Worm (Caenorhabditis elegans) whole organism, young adult: ENCODE results near the gene hrpa-2.

Experiments
- B0336.3 ChIP-seq: fragments of 200-800 bp; sonication (Bioruptor generic); IDR thresholded peaks from 2 replicates; pipeline ENCODE4 v1.3.6; 2022; ENCODE audit warnings: missing genetic modification characterization, missing compliant biosample characterization
- F22D6.2 ChIP-seq: sonication (generic microtip); optimal IDR thresholded peaks from 2 replicates; lab custom pipeline; 2016; ENCODE audit warnings: mild to moderate bottlenecking, missing genetic modification characterization, missing compliant biosample characterization
- F23B12.7 ChIP-seq: sonication (generic microtip); optimal IDR thresholded peaks from 2 replicates; lab custom pipeline; 2017; ENCODE audit warnings: missing genetic modification characterization, mild to moderate bottlenecking, missing compliant biosample characterization, antibody characterized with exemption, moderate library complexity; ENCODE audit not compliant: insufficient read depth
- F57C9.4 ChIP-seq: sonication (generic microtip); optimal IDR thresholded peaks from 2 replicates; lab custom pipeline; 2017; ENCODE audit warnings: mild to moderate bottlenecking, missing genetic modification characterization, missing compliant biosample characterization
- K11D2.4 ChIP-seq: fragments of 200-800 bp; sonication (Bioruptor generic); IDR thresholded peaks from 2 replicates; pipeline ENCODE4 v1.3.6; 2022; ENCODE audit warnings: missing genetic modification reagents, missing genetic modification characterization, missing compliant biosample characterization
- Y53F4B.3 ChIP-seq: fragments of 200-800 bp; sonication (Bioruptor generic); IDR thresholded peaks from 2 replicates; pipeline ENCODE4 v1.3.6; 2022; ENCODE audit warnings: missing genetic modification reagents, missing genetic modification characterization, missing compliant biosample characterization
- Y95B8A.8 ChIP-seq: fragments of 200-800 bp; sonication (Bioruptor generic); IDR thresholded peaks from 2 replicates; pipeline ENCODE4 v1.3.6; 2022; ENCODE audit warnings: missing genetic modification reagents, missing genetic modification characterization, missing compliant biosample characterization
- aptf-3 ChIP-seq: fragments of 200-800 bp; sonication (Bioruptor generic); IDR thresholded peaks from 2 replicates; pipeline ENCODE4 v1.3.6; 2022; ENCODE audit warnings: missing genetic modification characterization, missing compliant biosample characterization
- atf-7 ChIP-seq: sonication (generic microtip); optimal IDR thresholded peaks from 2 replicates; lab custom pipeline; 2017; ENCODE audit warnings: mild to moderate bottlenecking, missing genetic modification characterization, missing compliant biosample characterization
- athp-1 ChIP-seq: sonication (generic microtip); optimal IDR thresholded peaks from 2 replicates; lab custom pipeline; 2017; ENCODE audit warnings: mild to moderate bottlenecking, missing genetic modification characterization, missing compliant biosample characterization
- attf-3 ChIP-seq: fragments of 200-800 bp; sonication (Bioruptor generic); conservative IDR thresholded peaks from 2 replicates; pipeline ENCODE4 v1.3.6; 2022; ENCODE audit warnings: missing genetic modification reagents, missing genetic modification characterization, missing compliant biosample characterization
- ccch-3 ChIP-seq: fragments of 200-800 bp; sonication (Bioruptor generic); optimal IDR thresholded peaks from 2 replicates; lab custom pipeline; 2018; ENCODE audit warnings: mild to moderate bottlenecking, missing genetic modification characterization, missing compliant biosample characterization
- cebp-1 ChIP-seq, 2 experiments: fragments of 200-800 bp in 1 of 2; sonication (Bioruptor generic) in 1 of 2; sonication (generic microtip) in 1 of 2; IDR thresholded peaks in 1 of 2; optimal IDR thresholded peaks in 1 of 2; 2 replicates each; pipeline versions ENCODE4 v1.3.6 to Lab custom; 2017 to 2022; ENCODE audit warnings: missing compliant biosample characterization in 2 of 2, missing genetic modification characterization in 2 of 2, mild to moderate bottlenecking in 1 of 2, missing genetic modification reagents in 1 of 2, moderate library complexity in 1 of 2
- dox-1 ChIP-seq: fragments of 200-800 bp; sonication (Bioruptor generic); IDR thresholded peaks from 2 replicates; pipeline ENCODE4 v1.3.6; 2022; ENCODE audit warnings: missing genetic modification reagents, missing genetic modification characterization, missing compliant biosample characterization
- efl-1 ChIP-seq: fragments of 150-350 bp; optimal IDR thresholded peaks from 2 replicates; lab custom pipeline; 2014; ENCODE audit warnings: missing biosample characterization, missing genetic modification reagents, missing genetic modification characterization
- egl-18 ChIP-seq: fragments of 200-800 bp; sonication (Bioruptor generic); IDR thresholded peaks from 2 replicates; pipeline ENCODE4 v1.3.6; 2022; ENCODE audit warnings: missing genetic modification reagents, missing genetic modification characterization, missing compliant biosample characterization
- egl-44 ChIP-seq: fragments of 200-800 bp; sonication (Bioruptor generic); IDR thresholded peaks from 2 replicates; pipeline ENCODE4 v1.3.6; 2022; ENCODE audit warnings: missing genetic modification reagents, missing genetic modification characterization, missing compliant biosample characterization
- ets-4 ChIP-seq: fragments of 200-800 bp; sonication (Bioruptor generic); optimal IDR thresholded peaks from 2 replicates; lab custom pipeline; 2018; ENCODE audit warnings: mild to moderate bottlenecking, missing genetic modification characterization, missing compliant biosample characterization
- fkh-3 ChIP-seq: sonication (generic microtip); optimal IDR thresholded peaks from 2 replicates; lab custom pipeline; 2016; ENCODE audit warnings: mild to moderate bottlenecking, missing genetic modification characterization, missing compliant biosample characterization
- hmg-20 ChIP-seq: fragments of 200-800 bp; sonication (Bioruptor generic); IDR thresholded peaks from 2 replicates; pipeline ENCODE4 v1.3.6; 2022; ENCODE audit warnings: missing genetic modification reagents, missing genetic modification characterization, missing compliant biosample characterization
- let-526 ChIP-seq: fragments of 200-800 bp; sonication (Bioruptor generic); IDR thresholded peaks from 2 replicates; pipeline ENCODE4 v1.3.6; 2022; ENCODE audit warnings: missing genetic modification reagents, missing genetic modification characterization, missing compliant biosample characterization
- let-607 ChIP-seq, 2 experiments: fragments of 200-800 bp in 1 of 2; sonication (Bioruptor generic) in 1 of 2; sonication (generic microtip) in 1 of 2; optimal IDR thresholded peaks; 2 replicates each; lab custom pipeline; 2016 to 2018; ENCODE audit warnings: mild to moderate bottlenecking in 2 of 2, missing compliant biosample characterization in 2 of 2, missing genetic modification characterization in 2 of 2, moderate library complexity in 2 of 2, missing genotype in 1 of 2
- lin-40 ChIP-seq: sonication (generic microtip); optimal IDR thresholded peaks from 2 replicates; lab custom pipeline; 2016; ENCODE audit warnings: missing genetic modification characterization, mild to moderate bottlenecking, missing compliant biosample characterization, missing genotype, missing genetic modification reagents
- lir-1 ChIP-seq: fragments of 200-800 bp; sonication (Bioruptor generic); conservative IDR thresholded peaks from 2 replicates; pipeline ENCODE4 v1.3.6; 2022; ENCODE audit warnings: missing genetic modification reagents, missing genetic modification characterization, missing compliant biosample characterization
- lsl-1 ChIP-seq: fragments of 200-800 bp; sonication (Bioruptor generic); optimal IDR thresholded peaks from 2 replicates; lab custom pipeline; 2018; ENCODE audit warnings: mild to moderate bottlenecking, missing genetic modification characterization, moderate library complexity, missing compliant biosample characterization
- mcd-1 ChIP-seq: fragments of 200-800 bp; sonication (Bioruptor generic); IDR thresholded peaks from 2 replicates; pipeline ENCODE4 v1.3.6; 2022; ENCODE audit warnings: missing genetic modification reagents, missing genetic modification characterization, missing compliant biosample characterization
- nfya-2 ChIP-seq: fragments of 200-800 bp; sonication (Bioruptor generic); IDR thresholded peaks from 2 replicates; pipeline ENCODE4 v1.3.6; 2022; ENCODE audit warnings: missing genetic modification reagents, missing genetic modification characterization, missing compliant biosample characterization
- nfyb-1 ChIP-seq: fragments of 200-800 bp; sonication (Bioruptor generic); IDR thresholded peaks from 2 replicates; pipeline ENCODE4 v1.3.6; 2022; ENCODE audit warnings: missing genetic modification reagents, missing genetic modification characterization, missing compliant biosample characterization
- nhr-120 ChIP-seq: fragments of 200-800 bp; sonication (Bioruptor generic); IDR thresholded peaks from 2 replicates; pipeline ENCODE4 v1.3.6; 2022; ENCODE audit warnings: missing genetic modification characterization, missing compliant biosample characterization
- nhr-80 ChIP-seq: sonication (generic microtip); optimal IDR thresholded peaks from 2 replicates; lab custom pipeline; 2016; ENCODE audit warnings: missing genetic modification characterization, missing compliant biosample characterization
- nhr-90 ChIP-seq: sonication (generic microtip); optimal IDR thresholded peaks from 2 replicates; lab custom pipeline; 2016; ENCODE audit warnings: missing genotype, mild to moderate bottlenecking, missing genetic modification characterization, missing compliant biosample characterization
- rcor-1 ChIP-seq: fragments of 200-800 bp; sonication (Bioruptor generic); IDR thresholded peaks from 2 replicates; pipeline ENCODE4 v1.3.6; 2022; ENCODE audit warnings: missing genetic modification reagents, missing genetic modification characterization, missing compliant biosample characterization
- repo-1 ChIP-seq: sonication (generic microtip); optimal IDR thresholded peaks from 2 replicates; lab custom pipeline; 2017; ENCODE audit warnings: mild to moderate bottlenecking, missing genetic modification characterization, missing compliant biosample characterization
- rpc-1 ChIP-seq, 2 experiments: fragments of 150-350 bp in 1 of 2; sonication (generic microtip) in 1 of 2; optimal IDR thresholded peaks; 2 replicates each; lab custom pipeline; 2014 to 2018; ENCODE audit warnings: missing biosample characterization in 1 of 2, missing genetic modification characterization in 1 of 2, missing genetic modification reagents in 1 of 2, missing genotype in 1 of 2
- tbp1 ChIP-seq: fragments of 200-800 bp; sonication (Bioruptor generic); optimal IDR thresholded peaks from 2 replicates; lab custom pipeline; 2018; ENCODE audit warnings: mild to moderate bottlenecking, missing genetic modification characterization, missing compliant biosample characterization
- unc-62 ChIP-seq: fragments of 150-350 bp; optimal IDR thresholded peaks from 2 replicates; lab custom pipeline; 2014; ENCODE audit warnings: missing biosample characterization, missing genetic modification reagents, missing genetic modification characterization
- zfh-2 ChIP-seq: fragments of 200-800 bp; sonication (Bioruptor generic); conservative IDR thresholded peaks from 2 replicates; pipeline ENCODE4 v1.3.6; 2022; ENCODE audit warnings: missing genetic modification reagents, missing genetic modification characterization, missing compliant biosample characterization
- ztf-25 ChIP-seq: fragments of 200-800 bp; sonication (Bioruptor generic); IDR thresholded peaks from 2 replicates; pipeline ENCODE4 v1.3.6; 2022; ENCODE audit warnings: missing genetic modification reagents, missing genetic modification characterization, missing compliant biosample characterization

The hrpa-2 gene

DNA sequence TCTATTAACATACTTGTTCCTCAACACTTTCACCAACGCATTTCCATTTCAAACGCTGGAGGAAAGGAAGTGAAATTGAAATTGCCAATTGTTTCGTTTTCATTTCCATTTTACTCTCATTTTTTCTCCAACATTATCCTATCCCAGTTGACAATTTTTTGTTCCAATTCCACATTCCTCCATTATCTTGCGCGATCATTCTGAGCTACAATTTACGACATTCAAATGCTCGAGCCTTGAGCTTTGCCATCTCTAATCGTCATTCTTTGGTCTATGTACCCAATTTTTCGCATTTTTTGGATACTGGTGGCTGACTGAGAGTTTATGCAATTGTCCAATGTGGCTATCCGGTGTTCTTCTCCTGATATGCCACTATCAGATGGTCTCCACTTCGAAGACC, 33.4 kb downstream of the hrpa-2 start, which contains the start of gene Y34B4A.10:
TSS of gene Y34B4A.10 (plus strand) at position 301 of the 400 bp plus-strand sequence.
- TF ChIP-seq let-526 (no peak), cebp-1 (GFP tag; IDR thresholded peaks at IDR 0.05; lab: Robert Waterston, UW) (no peak), cebp-1 (tag; optimal IDR thresholded peaks at IDR 0.05; lab: Kevin White, UChicago) (no peak), ztf-25 (GFP tag; lab: Robert Waterston, UW) (no peak), lin-40 (no peak), mcd-1 (no peak), nhr-80 (no peak), F57C9.4 (tag; lab: Kevin White, UChicago) (no peak), lsl-1 (GFP tag; lab: Kevin White, UChicago) (no peak), ets-4 (GFP tag; lab: Kevin White, UChicago) (no peak), F22D6.2 (no peak), unc-62 (no peak)

- TF ChIP-seq tbp1 (GFP tag; lab: Kevin White, UChicago) (peak; percentile 6), dox-1 (GFP tag; lab: Robert Waterston, UW) (peak; percentile 66), let-607 (tag; optimal IDR thresholded peaks at IDR 0.05; lab: Kevin White, UChicago) (peak in 1 of 2 experiments; percentile 7), nhr-80 (peak; percentile 89), egl-44 (GFP tag; lab: Robert Waterston, UW) (no peak), repo-1 (tag; lab: Kevin White, UChicago) (no peak), ets-4 (GFP tag; lab: Kevin White, UChicago) (peak; percentile 8), nfyb-1 (GFP tag; lab: Robert Waterston, UW) (0 out of 2 replicates have a peak, but pooled peaks have one; percentile 51)
- TF ChIP-seq, all 124 proteins: peak for 6
These were observed 36.6 kb downstream of the hrpa-2 start, which contains the start of gene nspg-14 for ce11 chrX:5252798-5253197. nspg-14 (plus strand) TSS chrX:5253047.

ce11 chrX:5254894-5255293, 38.7 kb downstream of the hrpa-2 start, which contains the start of gene nspg-13:
nspg-13 (plus strand) TSS chrX:5255194.
- TF ChIP-seq nhr-120 (GFP tag; lab: Robert Waterston, UW): no peak
- no peak for TF ChIP-seq egl-18 (GFP tag; lab: Robert Waterston, UW)
- TF ChIP-seq efl-1 (GFP tag; lab: Kevin White, UChicago): no peak
- no peak for TF ChIP-seq rpc-1 (optimal IDR thresholded peaks at IDR 0.05; lab: Kevin White, UChicago)
- no peak for TF ChIP-seq rpc-1 (tag; optimal IDR thresholded peaks at IDR 0.05; lab: Kevin White, UChicago)
- no peak for TF ChIP-seq Y95B8A.8
- TF ChIP-seq zfh-2 (GFP tag; lab: Robert Waterston, UW): no peak
- TF ChIP-seq ztf-25 (GFP tag; lab: Robert Waterston, UW): no peak
- no peak for TF ChIP-seq fkh-3 (tag; lab: Kevin White, UChicago)
- TF ChIP-seq hmg-20: no peak

- TF ChIP-seq ets-4 (GFP tag; lab: Kevin White, UChicago) (no peak), nhr-80 (peak; percentile 41)
These were observed 39.2 kb downstream of the hrpa-2 start for ce11 chrX:5255320-5255719.

DNA sequence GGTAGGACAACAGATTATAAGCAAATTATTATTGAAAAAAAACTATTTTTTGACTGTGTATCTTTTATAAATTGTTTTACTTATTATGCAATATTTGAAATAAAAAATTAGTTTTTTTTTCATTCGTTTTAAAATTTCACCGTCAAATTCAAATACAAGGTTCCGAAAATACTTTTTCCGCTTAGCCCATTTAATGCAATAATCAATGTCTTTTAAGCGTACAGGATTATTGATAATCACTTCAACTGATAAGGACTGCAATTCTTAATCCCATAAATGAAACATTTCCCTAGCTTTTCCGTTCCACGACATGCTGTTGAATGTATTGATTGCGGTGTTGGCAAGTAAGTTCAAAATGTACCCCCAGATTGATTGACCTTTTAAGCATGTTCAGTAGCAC, 40.8 kb downstream of the hrpa-2 start, which contains the start of gene nspg-12:
TSS of gene nspg-12 (plus strand) at position 301 of the 400 bp plus-strand sequence.
- TF ChIP-seq rcor-1 (GFP tag; lab: Robert Waterston, UW) (no peak), ccch-3 (GFP tag; lab: Kevin White, UChicago) (no peak), B0336.3 (no peak), nfya-2 (GFP tag; lab: Robert Waterston, UW) (no peak), Y53F4B.3 (GFP tag; lab: Robert Waterston, UW) (no peak), egl-44 (GFP tag; lab: Robert Waterston, UW) (no peak), aptf-3 (GFP tag; lab: Robert Waterston, UW) (no peak), attf-3 (no peak), F23B12.7 (tag; lab: Kevin White, UChicago) (no peak), K11D2.4 (GFP tag; lab: Robert Waterston, UW) (no peak), athp-1 (no peak), nhr-90 (tag; lab: Kevin White, UChicago) (no peak), atf-7 (no peak), lir-1 (GFP tag; lab: Robert Waterston, UW) (no peak)
